Worm (Caenorhabditis elegans) whole organism, L4 larva: ENCODE data around the gene nspc-7.
A peak's percentile ranks its signal among the peaks of the same experiment; 100 is the strongest.

Experiments
- D1046.2 ChIP-seq: fragments of 200-800 bp; sonication (Bioruptor generic); IDR thresholded peaks from 2 replicates; pipeline ENCODE4 v1.3.6; 2022; ENCODE audit warnings: missing genetic modification characterization, missing compliant biosample characterization
- F44E2.7 ChIP-seq: fragments of 200-800 bp; sonication (Bioruptor generic); IDR thresholded peaks from 2 replicates; pipeline ENCODE4 v2.1.2; 2022; ENCODE audit warnings: missing genetic modification characterization, missing compliant biosample characterization
- R02D3.7 ChIP-seq: fragments of 150-350 bp; sonication (generic microtip); optimal IDR thresholded peaks from 3 replicates; lab custom pipeline; 2014; ENCODE audit warnings: missing biosample characterization, missing genetic modification characterization
- Y5F2A.4 ChIP-seq: fragments of 200-800 bp; sonication (Bioruptor generic); optimal IDR thresholded peaks from 2 replicates; lab custom pipeline; 2018; ENCODE audit warnings: mild to moderate bottlenecking, missing genetic modification characterization, missing compliant biosample characterization
- Y75B8A.6 ChIP-seq: fragments of 200-800 bp; sonication (Bioruptor generic); IDR thresholded peaks from 2 replicates; pipeline ENCODE4 v1.3.6; 2022; ENCODE audit warnings: missing genetic modification reagents, missing genetic modification characterization, missing compliant biosample characterization
- aha-1 ChIP-seq: fragments of 150-350 bp; peaks from one replicate; lab custom pipeline; 2014; ENCODE audit warnings: missing biosample characterization, missing genetic modification characterization
- aly-2 ChIP-seq: sonication (generic microtip); optimal IDR thresholded peaks from 2 replicates; lab custom pipeline; 2018; ENCODE audit warnings: missing biosample characterization, missing genetic modification characterization
- ceh-28 ChIP-seq: fragments of 150-350 bp; optimal IDR thresholded peaks from 2 replicates; lab custom pipeline; 2014; ENCODE audit warnings: missing biosample characterization, missing genetic modification reagents, missing genetic modification characterization
- ceh-32 ChIP-seq: sonication (generic microtip); optimal IDR thresholded peaks from 2 replicates; lab custom pipeline; 2016; ENCODE audit warnings: mild to moderate bottlenecking, missing genetic modification characterization, missing compliant biosample characterization; ENCODE audit not compliant: poor library complexity
- ceh-62 ChIP-seq: sonication (generic microtip); optimal IDR thresholded peaks from 2 replicates; lab custom pipeline; 2017; ENCODE audit warnings: missing biosample characterization, missing genetic modification characterization
- ces-1 ChIP-seq: fragments of 150-350 bp; sonication (generic microtip); optimal IDR thresholded peaks from 4 replicates; lab custom pipeline; 2014; ENCODE audit warnings: missing biosample characterization, missing genetic modification reagents, missing genetic modification characterization
- ctbp-1 ChIP-seq: fragments of 200-800 bp; sonication (Bioruptor generic); IDR thresholded peaks from 2 replicates; pipeline ENCODE4 v1.3.6; 2022; ENCODE audit warnings: missing genetic modification reagents, missing genetic modification characterization, missing compliant biosample characterization
- daf-12 ChIP-seq: fragments of 150-350 bp; optimal IDR thresholded peaks from 2 replicates; lab custom pipeline; 2014; ENCODE audit warnings: missing biosample characterization, missing genetic modification reagents, missing genetic modification characterization
- daf-16 ChIP-seq, 3 experiments: sonication (generic microtip); optimal IDR thresholded peaks; 2 replicates each; lab custom pipeline; 2016 to 2017; ENCODE audit warnings: missing genetic modification characterization in 3 of 3, missing genetic modification reagents in 3 of 3, mild to moderate bottlenecking in 2 of 3, missing compliant biosample characterization in 2 of 3, missing biosample characterization in 1 of 3, moderate library complexity in 1 of 3
- duxl-1 ChIP-seq: sonication (generic microtip); optimal IDR thresholded peaks from 2 replicates; lab custom pipeline; 2016; ENCODE audit warnings: mild to moderate bottlenecking, missing genetic modification characterization, moderate library complexity, missing compliant biosample characterization; ENCODE audit not compliant: poor library complexity
- egl-27 ChIP-seq: sonication (generic microtip); optimal IDR thresholded peaks from 3 replicates; lab custom pipeline; 2017; ENCODE audit warnings: missing biosample characterization, missing genetic modification reagents, missing genetic modification characterization
- fkh-10 ChIP-seq: fragments of 150-350 bp; optimal IDR thresholded peaks from 2 replicates; lab custom pipeline; 2014; ENCODE audit warnings: missing biosample characterization, missing genetic modification reagents, missing genetic modification characterization
- fos-1 ChIP-seq: fragments of 150-350 bp; optimal IDR thresholded peaks from 2 replicates; lab custom pipeline; 2014; ENCODE audit warnings: missing biosample characterization, missing genetic modification characterization
- gei-8 ChIP-seq: fragments of 200-800 bp; sonication (Bioruptor generic); optimal IDR thresholded peaks from 2 replicates; lab custom pipeline; 2018; ENCODE audit warnings: mild to moderate bottlenecking, missing genetic modification characterization, missing compliant biosample characterization
- hif-1 ChIP-seq, 2 experiments: sonication (generic microtip); optimal IDR thresholded peaks; 2 replicates each; lab custom pipeline; 2016 to 2017; ENCODE audit warnings: missing compliant biosample characterization in 2 of 2, missing genetic modification characterization in 2 of 2, missing genetic modification reagents in 2 of 2, missing genotype in 2 of 2, mild to moderate bottlenecking in 1 of 2
- hlh-30 ChIP-seq: sonication (generic microtip); optimal IDR thresholded peaks from 2 replicates; lab custom pipeline; 2017; ENCODE audit warnings: antibody characterized with exemption, mild to moderate bottlenecking, missing genetic modification characterization, missing compliant biosample characterization; ENCODE audit not compliant: insufficient read depth
- jun-1 ChIP-seq: fragments of 150-350 bp; optimal IDR thresholded peaks from 2 replicates; lab custom pipeline; 2014; ENCODE audit warnings: missing biosample characterization, missing genetic modification reagents, missing genetic modification characterization
- lin-13 ChIP-seq: fragments of 150-350 bp; optimal IDR thresholded peaks from 2 replicates; lab custom pipeline; 2014; ENCODE audit warnings: missing biosample characterization, missing genetic modification reagents, missing genetic modification characterization
- lin-15B ChIP-seq: fragments of 150-350 bp; sonication (generic microtip); optimal IDR thresholded peaks from 3 replicates; lab custom pipeline; 2014; ENCODE audit warnings: missing biosample characterization, missing genetic modification characterization
- lin-39 ChIP-seq: fragments of 150-350 bp; optimal IDR thresholded peaks from 2 replicates; lab custom pipeline; 2014; ENCODE audit warnings: missing biosample characterization, missing genetic modification reagents, missing genetic modification characterization
- madf-5 ChIP-seq, 2 experiments: fragments of 200-800 bp; sonication (Bioruptor generic); IDR thresholded peaks; 2 replicates each; pipeline ENCODE4 v1.3.6; 2022; ENCODE audit warnings: missing compliant biosample characterization in 2 of 2, missing genetic modification characterization in 2 of 2
- mdl-1 ChIP-seq, 2 experiments: fragments of 150-350 bp in 1 of 2; sonication (generic microtip) in 1 of 2; optimal IDR thresholded peaks; 2 replicates each; lab custom pipeline; 2014 to 2017; ENCODE audit warnings: missing biosample characterization in 2 of 2, missing genetic modification characterization in 2 of 2
- mxl-2 ChIP-seq: fragments of 200-800 bp; sonication (Bioruptor generic); conservative IDR thresholded peaks from 2 replicates; pipeline ENCODE4 v1.3.6; 2022; ENCODE audit warnings: missing genetic modification reagents, missing genetic modification characterization, missing compliant biosample characterization
- nhr-102 ChIP-seq: sonication (generic microtip); optimal IDR thresholded peaks from 2 replicates; lab custom pipeline; 2016; ENCODE audit warnings: mild to moderate bottlenecking, missing genetic modification characterization, moderate library complexity, missing compliant biosample characterization
- nhr-111 ChIP-seq: fragments of 200-800 bp; sonication (Bioruptor generic); optimal IDR thresholded peaks from 2 replicates; lab custom pipeline; 2018; ENCODE audit warnings: mild to moderate bottlenecking, missing genetic modification characterization, missing compliant biosample characterization
- nhr-28 ChIP-seq: fragments of 150-350 bp; optimal IDR thresholded peaks from 2 replicates; lab custom pipeline; 2014; ENCODE audit warnings: missing biosample characterization, missing genetic modification characterization
- nhr-48 ChIP-seq: sonication (generic microtip); optimal IDR thresholded peaks from 2 replicates; lab custom pipeline; 2016; ENCODE audit warnings: mild to moderate bottlenecking, missing genetic modification characterization, missing compliant biosample characterization
- nhr-6 ChIP-seq: fragments of 150-350 bp; optimal IDR thresholded peaks from 2 replicates; lab custom pipeline; 2014; ENCODE audit warnings: missing biosample characterization, missing genetic modification characterization
- pqm-1 ChIP-seq: sonication (generic microtip); optimal IDR thresholded peaks from 2 replicates; lab custom pipeline; 2017; ENCODE audit warnings: missing biosample characterization, missing genetic modification characterization
- sdz-12 ChIP-seq: fragments of 200-800 bp; sonication (Bioruptor generic); optimal IDR thresholded peaks from 2 replicates; lab custom pipeline; 2018; ENCODE audit warnings: mild to moderate bottlenecking, missing genetic modification characterization, missing compliant biosample characterization
- skn-1 ChIP-seq: fragments of 150-350 bp; optimal IDR thresholded peaks from 2 replicates; lab custom pipeline; 2014; ENCODE audit warnings: missing biosample characterization, missing genetic modification characterization
- snpc-1.2 ChIP-seq: fragments of 200-800 bp; sonication (Bioruptor generic); IDR thresholded peaks from 2 replicates; pipeline ENCODE4 v1.3.6; 2022; ENCODE audit warnings: missing genetic modification reagents, missing genetic modification characterization, missing compliant biosample characterization
- snpc-4 ChIP-seq: fragments of 150-350 bp; optimal IDR thresholded peaks from 2 replicates; lab custom pipeline; 2014; ENCODE audit warnings: missing biosample characterization, missing genetic modification characterization
- tag-97 ChIP-seq: fragments of 200-800 bp; sonication (Bioruptor generic); IDR thresholded peaks from 2 replicates; pipeline ENCODE4 v1.3.6; 2022; ENCODE audit warnings: missing genetic modification characterization, missing compliant biosample characterization
- unc-62 ChIP-seq, 3 experiments: fragments of 150-350 bp in 1 of 3; sonication (generic microtip); optimal IDR thresholded peaks in 2 of 3; peaks in 1 of 3; 1 replicate in 1 of 3; 2 replicates in 2 of 3; lab custom pipeline; 2014 to 2017; ENCODE audit warnings: missing biosample characterization in 3 of 3, missing genetic modification characterization in 3 of 3, missing genetic modification reagents in 3 of 3, missing genotype in 1 of 3
- vab-7 ChIP-seq: fragments of 200-800 bp; sonication (Bioruptor generic); IDR thresholded peaks from 2 replicates; pipeline ENCODE4 v1.3.6; 2022; ENCODE audit warnings: missing genetic modification reagents, missing genetic modification characterization, missing compliant biosample characterization
- zag-1 ChIP-seq: fragments of 150-350 bp; optimal IDR thresholded peaks from 2 replicates; lab custom pipeline; 2014; ENCODE audit warnings: missing biosample characterization, missing genetic modification characterization
- zip-11 ChIP-seq: fragments of 200-800 bp; sonication (Bioruptor generic); IDR thresholded peaks from 2 replicates; pipeline ENCODE4 v1.3.6; 2022; ENCODE audit warnings: missing genetic modification characterization, missing compliant biosample characterization
- ztf-11 ChIP-seq: fragments of 150-350 bp; optimal IDR thresholded peaks from 2 replicates; lab custom pipeline; 2014; ENCODE audit warnings: missing biosample characterization, missing genetic modification characterization
- ztf-7 ChIP-seq: fragments of 150-350 bp; optimal IDR thresholded peaks from 2 replicates; lab custom pipeline; 2014; ENCODE audit warnings: missing biosample characterization, missing genetic modification characterization

nspc-7 gene

ce11 chrX:8556614-8557196 is 15.0 kb downstream of the nspc-7 start, which contains the start of gene utx-1 (continued):
- TF ChIP-seq lin-13 (no peak), skn-1 (tag; lab: Kevin White, UChicago) (no peak), hif-1 (tag; optimal IDR thresholded peaks at IDR 0.05; lab: Kevin White, UChicago) (peak in 1 of 2 experiments; percentile 21)

DNA sequence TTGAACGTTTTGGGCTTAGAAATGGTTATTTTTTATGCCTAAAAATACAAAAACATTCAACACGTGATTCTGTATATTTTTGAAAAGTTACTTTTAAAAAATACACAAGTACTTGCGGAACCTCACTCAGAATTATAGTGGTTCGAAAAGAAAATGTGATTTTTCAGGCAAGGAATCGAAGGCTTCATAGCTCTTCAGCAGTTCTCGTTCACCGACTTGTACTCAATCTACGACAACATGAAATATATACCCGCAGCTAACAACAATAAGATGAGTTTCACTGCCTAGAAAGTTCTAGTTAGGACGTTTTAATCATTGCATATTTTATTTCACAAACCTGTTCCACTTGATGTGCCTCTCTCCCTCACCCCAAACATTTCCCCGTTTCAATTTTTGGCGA is 20.9 kb downstream of the nspc-7 start:
- TF ChIP-seq unc-62 (GFP tag; optimal IDR thresholded peaks at IDR 0.05 in 1 of 2; lab: Kevin White, UChicago), result peak in 1 of 2 experiments; percentile 90
- no peak for TF ChIP-seq unc-62 (tag; optimal IDR thresholded peaks at IDR 0.05; lab: Kevin White, UChicago)
- TF ChIP-seq zip-11 (GFP tag; lab: Robert Waterston, UW), result no peak

DNA sequence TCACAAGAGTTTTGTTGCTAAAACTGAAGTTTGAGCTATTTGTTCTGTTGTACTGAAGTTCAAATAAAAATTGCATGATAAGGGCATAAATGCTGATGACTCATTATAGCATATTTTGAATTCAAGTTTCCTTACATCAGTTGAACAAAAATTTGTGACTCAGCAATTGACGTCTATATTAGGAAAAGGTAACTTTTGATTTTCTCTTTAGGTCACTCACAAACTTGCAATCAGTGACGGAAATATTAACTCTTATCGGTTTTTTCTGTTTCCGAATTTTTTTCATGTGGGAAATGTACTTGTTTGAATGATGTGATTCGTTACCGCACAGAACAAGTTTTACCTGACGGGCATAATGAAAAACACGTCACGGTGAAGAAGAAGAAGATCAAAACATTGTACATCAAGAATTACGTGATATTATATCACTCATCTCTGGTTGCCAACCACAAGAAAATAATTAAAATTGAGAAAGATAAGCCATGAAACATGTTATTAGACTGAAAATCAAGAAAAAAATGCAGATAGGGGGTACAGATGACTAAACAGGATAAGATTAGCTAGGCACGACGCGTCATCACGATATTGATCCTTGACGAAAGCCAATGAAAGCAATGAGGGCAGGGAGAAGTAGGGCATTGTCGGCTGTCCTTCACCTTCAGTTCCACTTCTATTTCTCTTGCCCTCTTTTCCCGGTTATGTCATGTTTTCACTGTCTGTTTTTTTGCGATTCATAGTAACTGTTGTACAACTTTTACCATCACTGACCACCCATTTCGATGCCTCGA is 22.2 kb downstream of the nspc-7 start:
- TF ChIP-seq snpc-1.2 (GFP tag; lab: Robert Waterston, UW) (no peak), egl-27 (tag; lab: Kevin White, UChicago) (no peak), jun-1 (tag; lab: Kevin White, UChicago) (no peak), Y5F2A.4 (GFP tag; lab: Kevin White, UChicago) (no peak), ztf-7 (tag; lab: Kevin White, UChicago) (no peak), lin-15B (tag; lab: Kevin White, UChicago) (no peak), R02D3.7 (tag; lab: Kevin White, UChicago) (no peak), madf-5 (GFP tag; IDR thresholded peaks at IDR 0.05; lab: Robert Waterston, UW) (no peak), ces-1 (no peak), ctbp-1 (no peak), fkh-10 (GFP tag; lab: Kevin White, UChicago) (no peak), nhr-28 (peak; percentile 44), D1046.2 (GFP tag; lab: Robert Waterston, UW) (no peak), ztf-11 (tag; lab: Kevin White, UChicago) (no peak), fos-1 (tag; lab: Kevin White, UChicago) (no peak), pqm-1 (tag; lab: Kevin White, UChicago) (peak; percentile 87), ceh-32 (tag; lab: Kevin White, UChicago) (no peak), daf-12 (tag; lab: Kevin White, UChicago) (no peak), hlh-30 (peak; percentile 30), nhr-6 (tag; lab: Kevin White, UChicago) (no peak), nhr-102 (no peak), mdl-1 (tag; optimal IDR thresholded peaks at IDR 0.05; lab: Kevin White, UChicago) (no peak), lin-39 (tag; lab: Kevin White, UChicago) (no peak), F44E2.7 (no peak), daf-16 (GFP tag; optimal IDR thresholded peaks at IDR 0.05; lab: Kevin White, UChicago) (no peak), daf-16 (tag; optimal IDR thresholded peaks at IDR 0.05; lab: Kevin White, UChicago) (peak; percentile 38), skn-1 (tag; lab: Kevin White, UChicago) (no peak), aha-1 (peak; percentile 38), sdz-12 (no peak), snpc-4 (tag; lab: Kevin White, UChicago) (no peak), nhr-48 (tag; lab: Kevin White, UChicago) (peak; percentile 11), unc-62 (GFP tag; optimal IDR thresholded peaks at IDR 0.05 in 1 of 2; lab: Kevin White, UChicago) (peak in 1 of 2 experiments; percentile 94), unc-62 (tag; optimal IDR thresholded peaks at IDR 0.05; lab: Kevin White, UChicago) (no peak), mxl-2 (GFP tag; lab: Robert Waterston, UW) (no peak), vab-7 (GFP tag; lab: Robert Waterston, UW) (no peak), ceh-28 (tag; lab: Kevin White, UChicago) (no peak), ceh-62 (tag; lab: Kevin White, UChicago) (no peak), aly-2 (tag; lab: Kevin White, UChicago) (no peak), tag-97 (GFP tag; lab: Robert Waterston, UW) (no peak), gei-8 (GFP tag; lab: Kevin White, UChicago) (no peak), Y75B8A.6 (no peak), zag-1 (tag; lab: Kevin White, UChicago) (no peak), duxl-1 (no peak), nhr-111 (GFP tag; lab: Kevin White, UChicago) (no peak)
